Fruit fly (Drosophila melanogaster) whole organism, adult: ENCODE results near the gene Nelf-E.

ENCODE experiments used
- CG12768 ChIP-seq: fragments of 200-800 bp; sonication (Bioruptor generic); optimal IDR thresholded peaks from 2 replicates; lab custom pipeline; 2017; ENCODE audit warnings: missing biosample characterization, missing genetic modification characterization, mild to moderate bottlenecking, moderate library complexity, missing genetic modification reagents
- CG14711 ChIP-seq: fragments of 200-800 bp; sonication (Bioruptor generic); optimal IDR thresholded peaks from 2 replicates; lab custom pipeline; 2018; ENCODE audit warnings: missing biosample characterization, mild to moderate bottlenecking, missing genetic modification characterization, moderate library complexity
- CG1620 ChIP-seq: fragments of 200-800 bp; sonication (Bioruptor generic); optimal IDR thresholded peaks from 2 replicates; lab custom pipeline; 2016; ENCODE audit warnings: missing biosample characterization, missing genetic modification characterization
- CG33017 ChIP-seq: fragments of 200-800 bp; sonication (Bioruptor generic); optimal IDR thresholded peaks from 2 replicates; lab custom pipeline; 2018; ENCODE audit warnings: missing biosample characterization, mild to moderate bottlenecking, missing genetic modification characterization, moderate library complexity
- CG7045 ChIP-seq: fragments of 200-800 bp; sonication (Bioruptor generic); optimal IDR thresholded peaks from 2 replicates; lab custom pipeline; 2017; ENCODE audit warnings: missing biosample characterization, mild to moderate bottlenecking, missing genetic modification characterization
- Hr96 ChIP-seq: fragments of 200-800 bp; sonication (Bioruptor generic); optimal IDR thresholded peaks from 2 replicates; lab custom pipeline; 2016; ENCODE audit warnings: missing biosample characterization, missing genetic modification characterization
- cnc ChIP-seq, 2 experiments: fragments of >200 bp; optimal IDR thresholded peaks; 2 replicates each; lab custom pipeline; 2017
- kay ChIP-seq: fragments of 200-800 bp; sonication (Bioruptor generic); peaks from one replicate; lab custom pipeline; 2016; ENCODE audit warnings: missing biosample characterization, missing genetic modification characterization, borderline replicate concordance
- pad ChIP-seq: fragments of 200-800 bp; sonication (Bioruptor generic); optimal IDR thresholded peaks from 3 replicates; lab custom pipeline; 2017; ENCODE audit warnings: missing biosample characterization, missing genetic modification characterization, mild to moderate bottlenecking, moderate library complexity, missing genetic modification reagents
- tj ChIP-seq: fragments of 200-800 bp; sonication (Bioruptor generic); optimal IDR thresholded peaks from 3 replicates; lab custom pipeline; 2017; ENCODE audit warnings: missing biosample characterization, mild to moderate bottlenecking, missing genetic modification characterization, moderate library complexity
- toe ChIP-seq: fragments of 200-800 bp; sonication (Bioruptor generic); optimal IDR thresholded peaks from 2 replicates; lab custom pipeline; 2016; ENCODE audit warnings: missing biosample characterization, missing genetic modification characterization

dm6 chr3L:8628964-8629363 is 28.3 kb upstream of the Nelf-E start:
- no peak for TF ChIP-seq CG33017
- no peak for TF ChIP-seq kay (GFP tag; lab: Kevin White, UChicago)
- TF ChIP-seq CG14711 (tag; lab: Kevin White, UChicago) = no peak
- no peak for TF ChIP-seq tj (GFP tag; lab: Kevin White, UChicago)
- TF ChIP-seq CG1620 (GFP tag; lab: Kevin White, UChicago) = no peak
- TF ChIP-seq Hr96 (GFP tag; lab: Kevin White, UChicago) = no peak
- TF ChIP-seq CG12768 (GFP tag; lab: Kevin White, UChicago) = no peak
- TF ChIP-seq toe (GFP tag; lab: Kevin White, UChicago) = no peak
- TF ChIP-seq cnc (optimal IDR thresholded peaks at IDR 0.05; lab: Kevin White, UChicago) = no peak
- TF ChIP-seq pad (GFP tag; lab: Kevin White, UChicago) = no peak
- TF ChIP-seq CG7045 (GFP tag; lab: Kevin White, UChicago) = no peak
